Worm (Caenorhabditis elegans): ENCODE measurements around the gene F56B3.11.

The F56B3.11 gene

DNA sequence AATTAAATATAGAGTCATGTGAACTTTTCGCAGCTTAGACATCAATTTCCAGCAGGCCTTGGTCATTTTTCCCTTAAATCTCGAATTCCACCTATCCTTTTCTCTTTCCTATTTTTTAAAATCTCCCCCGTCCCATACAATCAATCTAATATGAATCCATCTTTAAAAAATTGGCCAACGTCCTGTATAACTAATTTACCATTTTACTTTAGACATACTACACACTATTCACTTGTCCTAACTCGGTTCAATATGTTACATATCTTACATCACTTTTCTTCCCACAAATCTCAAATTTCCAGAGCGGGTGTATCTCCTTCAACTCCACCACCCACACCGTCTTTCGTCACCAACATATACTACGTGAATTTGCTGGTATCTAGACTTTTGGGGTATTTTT, 48.8 kb upstream of the F56B3.11 start, which contains the start of gene lgc-33 (continued):
- TF ChIP-seq ceh-62 (tag; optimal IDR thresholded peaks at IDR 0.05) (no peak), unc-39 (tag; optimal IDR thresholded peaks at IDR 0.05) (no peak), php-3 (GFP tag; IDR thresholded peaks at IDR 0.05) (no peak), ceh-20 (GFP tag; IDR thresholded peaks at IDR 0.05) (no peak)

DNA sequence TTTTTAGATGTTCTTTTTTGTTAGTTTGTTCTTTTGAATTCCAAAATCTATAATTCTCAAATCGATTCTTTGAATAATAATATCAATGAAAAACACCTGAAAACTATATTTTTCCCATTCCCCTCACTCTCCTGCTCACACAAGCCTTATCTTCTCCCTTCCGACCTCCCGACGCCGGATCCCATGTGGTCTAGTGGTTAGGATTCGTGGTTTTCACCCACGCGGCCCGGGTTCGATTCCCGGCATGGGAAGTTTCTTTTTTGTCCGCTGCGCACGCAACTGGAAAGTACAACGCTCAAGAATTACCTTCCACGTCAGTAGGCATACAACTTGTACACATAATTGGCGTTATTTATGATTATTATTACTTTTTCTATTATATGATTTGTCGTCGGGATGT, 46.3 kb upstream of the F56B3.11 start:
- TF ChIP-seq F44E2.7 (GFP tag; IDR thresholded peaks at IDR 0.05) (no peak), unc-62 (GFP tag; optimal IDR thresholded peaks at IDR 0.05 in 1 of 2) (peak in 1 of 2 experiments; percentile 61), unc-62 (tag; optimal IDR thresholded peaks at IDR 0.05) (no peak), lin-15B (tag; optimal IDR thresholded peaks at IDR 0.05) (no peak), snpc-1.2 (GFP tag; IDR thresholded peaks at IDR 0.05) (no peak), pha-4 (GFP tag; IDR thresholded peaks at IDR 0.05) (peak; percentile 37; the same call in 1 of the 2 replicates), pha-4 (tag; optimal IDR thresholded peaks at IDR 0.05) (no peak), lin-29 (GFP tag; IDR thresholded peaks at IDR 0.05) (no peak), egl-43 (GFP tag; IDR thresholded peaks at IDR 0.05) (peak; percentile 84), nhr-11 (tag; optimal IDR thresholded peaks at IDR 0.05) (no peak), mxl-2 (GFP tag; conservative IDR thresholded peaks at IDR 0.05) (no peak), tra-1 (GFP tag; IDR thresholded peaks at IDR 0.05) (no peak), jun-1 (tag; optimal IDR thresholded peaks at IDR 0.05) (no peak), egl-27 (tag; optimal IDR thresholded peaks at IDR 0.05) (no peak), lin-39 (tag; optimal IDR thresholded peaks at IDR 0.05) (no peak), zfp-2 (tag; optimal IDR thresholded peaks at IDR 0.05) (no peak), spr-3 (GFP tag; optimal IDR thresholded peaks at IDR 0.05) (no peak), zag-1 (tag; optimal IDR thresholded peaks at IDR 0.05) (no peak), zfp-3 (GFP tag; conservative IDR thresholded peaks at IDR 0.05) (no peak), dpl-1 (GFP tag; optimal IDR thresholded peaks at IDR 0.05) (peak; percentile 7), T26A8.4 (GFP tag; IDR thresholded peaks at IDR 0.05) (no peak), nhr-111 (GFP tag; optimal IDR thresholded peaks at IDR 0.05) (no peak), daf-19 (GFP tag; conservative IDR thresholded peaks at IDR 0.05) (no peak), mep-1 (tag; optimal IDR thresholded peaks at IDR 0.05) (peak; percentile 46), tag-97 (GFP tag; IDR thresholded peaks at IDR 0.05) (no peak), mdt-29 (GFP tag; IDR thresholded peaks at IDR 0.05) (no peak), daf-12 (tag; optimal IDR thresholded peaks at IDR 0.05) (no peak), hlh-11 (tag; optimal IDR thresholded peaks at IDR 0.05) (peak; percentile 24), zip-11 (GFP tag; IDR thresholded peaks at IDR 0.05) (no peak), ama-1 (optimal IDR thresholded peaks at IDR 0.05) (no peak), lsy-2 (tag; optimal IDR thresholded peaks at IDR 0.05) (peak in 1 of 2 experiments; percentile 11), nhr-48 (tag; optimal IDR thresholded peaks at IDR 0.05) (no peak), skn-1 (tag; optimal IDR thresholded peaks at IDR 0.05) (no peak), F10B5.3 (tag; optimal IDR thresholded peaks at IDR 0.05) (no peak), Y5F2A.4 (GFP tag; optimal IDR thresholded peaks at IDR 0.05) (no peak), nhr-10 (tag; optimal IDR thresholded peaks at IDR 0.05) (no peak), D1046.2 (GFP tag; IDR thresholded peaks at IDR 0.05) (no peak), gei-8 (GFP tag; optimal IDR thresholded peaks at IDR 0.05) (no peak), duxl-1 (tag; optimal IDR thresholded peaks at IDR 0.05; ENCODE audit: poor library complexity) (peak; percentile 19), T20F7.1 (GFP tag; optimal IDR thresholded peaks at IDR 0.05) (no peak), hmg-1.1 (GFP tag; IDR thresholded peaks at IDR 0.05) (peak; percentile 81), daf-8 (GFP tag; IDR thresholded peaks at IDR 0.05) (no peak), madf-9 (GFP tag; conservative IDR thresholded peaks at IDR 0.05) (no peak), aly-2 (tag; optimal IDR thresholded peaks at IDR 0.05) (no peak), nhr-25 (tag; optimal IDR thresholded peaks at IDR 0.05; ENCODE audit: borderline replicate concordance, insufficient read depth) (no peak), ztf-11 (tag; optimal IDR thresholded peaks at IDR 0.05) (no peak), ztf-7 (tag; optimal IDR thresholded peaks at IDR 0.05) (no peak), lin-1 (GFP tag; IDR thresholded peaks at IDR 0.05) (no peak)
